Worm (Caenorhabditis elegans): ENCODE data around the gene K08D10.10.
"Not testable (repeated sequence)": the region's sequence is repeated elsewhere in the genome, so short reads cannot be mapped to it uniquely, and the experiment has no call there.

The K08D10.10 gene

DNA sequence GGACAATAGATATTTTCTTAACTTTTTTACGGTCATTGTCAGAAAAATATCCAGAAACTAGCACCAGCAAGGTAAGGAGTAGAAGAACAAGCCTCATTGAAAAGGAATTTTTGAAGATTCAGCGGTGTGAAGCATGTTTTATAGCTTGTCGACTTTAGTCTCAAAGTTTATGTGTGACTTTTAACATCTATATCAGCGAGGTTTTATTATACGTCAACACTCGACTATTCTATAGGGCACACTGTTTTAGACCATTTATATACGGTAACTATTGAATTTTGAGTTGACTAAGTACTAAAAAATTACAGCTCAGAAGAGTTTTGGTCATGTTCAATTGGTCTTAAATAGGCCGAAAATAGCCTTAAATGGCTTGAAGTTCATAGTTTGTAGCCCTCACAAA, 10.7 kb upstream of the K08D10.10 start, which contains the start of gene F49F1.11:
Gene F49F1.11, minus strand, starts transcription at position 101 of the 400 bp plus-strand sequence.
- TF ChIP-seq fkh-3 (tag; optimal IDR thresholded peaks at IDR 0.05), result no peak

DNA sequence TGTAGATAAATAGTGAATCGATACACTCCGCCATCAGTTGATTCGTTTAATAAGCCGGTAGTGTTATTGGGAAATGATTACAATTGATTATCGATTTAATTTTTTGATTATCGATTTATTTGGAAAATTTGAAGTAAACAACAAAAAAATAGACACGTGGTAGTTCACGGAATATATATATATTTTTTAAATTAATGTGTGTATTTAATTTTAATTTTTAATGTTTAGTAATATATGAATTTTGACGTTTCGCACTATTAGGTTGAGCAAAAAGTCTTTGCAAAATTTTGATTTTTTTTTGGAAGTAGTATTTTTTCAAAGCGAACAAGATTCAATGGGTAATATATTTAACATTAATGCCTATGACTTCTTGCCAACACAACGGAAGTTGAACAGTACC, 9.0 kb upstream of the K08D10.10 start, which contains the start of gene F49F1.12:
Gene F49F1.12, minus strand, starts transcription at position 101 of the 400 bp plus-strand sequence.
- TF ChIP-seq madf-6 (GFP tag; IDR thresholded peaks at IDR 0.05); B0261.1 (tag; optimal IDR thresholded peaks at IDR 0.05); lin-40 (tag; optimal IDR thresholded peaks at IDR 0.05): not testable (repeated sequence)

DNA sequence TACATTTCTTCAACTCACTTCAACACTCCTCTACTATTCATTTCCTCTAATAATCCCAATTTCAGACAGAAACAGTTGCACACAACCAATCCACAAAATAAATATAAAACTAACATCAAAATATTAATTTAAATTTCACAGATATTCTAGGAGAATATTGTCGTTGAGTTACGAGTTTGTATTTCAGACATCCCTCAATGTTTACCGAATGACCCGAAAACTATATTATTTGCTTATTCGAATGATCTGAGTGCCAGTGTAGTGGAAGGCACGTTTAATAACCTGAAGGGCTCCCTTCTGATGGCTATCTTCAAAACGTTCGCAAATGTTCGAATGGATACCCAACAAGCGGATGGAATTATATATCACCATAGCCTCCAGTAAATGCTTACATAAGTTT, 7.3 kb upstream of the K08D10.10 start, which contains the start of gene R07C12.3:
Gene R07C12.3, plus strand, starts transcription at position 301 of the 400 bp plus-strand sequence.
- TF ChIP-seq snpc-1.1 (tag; optimal IDR thresholded peaks at IDR 0.05; ENCODE audit: insufficient read depth) (no peak), ztf-6 (GFP tag; IDR thresholded peaks at IDR 0.05) (no peak), ekl-4 (GFP tag; IDR thresholded peaks at IDR 0.05) (no peak), zim-3 (tag; optimal IDR thresholded peaks at IDR 0.05) (no peak), ztf-25 (GFP tag; IDR thresholded peaks at IDR 0.05) (no peak), F33H1.4 (GFP tag; IDR thresholded peaks at IDR 0.05) (no peak), Y67H2A.10 (GFP tag; conservative IDR thresholded peaks at IDR 0.05) (no peak), B0035.1 (tag; optimal IDR thresholded peaks at IDR 0.05) (no peak), F57A8.1 (GFP tag; optimal IDR thresholded peaks at IDR 0.05) (no peak), tlf-1 (GFP tag; optimal IDR thresholded peaks at IDR 0.05) (no peak), repo-1 (tag; optimal IDR thresholded peaks at IDR 0.05) (no peak), ztf-26 (tag; optimal IDR thresholded peaks at IDR 0.05) (no peak), T26A5.8 (tag; optimal IDR thresholded peaks at IDR 0.05) (no peak), ama-1 (optimal IDR thresholded peaks at IDR 0.05) (no peak), ama-1 (GFP tag; optimal IDR thresholded peaks at IDR 0.05) (no peak), mel-28 (tag; optimal IDR thresholded peaks at IDR 0.05; ENCODE audit: borderline replicate concordance) (no peak), let-526 (GFP tag; IDR thresholded peaks at IDR 0.05) (no peak), aptf-3 (GFP tag; IDR thresholded peaks at IDR 0.05) (no peak), nhr-27 (tag; optimal IDR thresholded peaks at IDR 0.05) (no peak), lin-26 (GFP tag; IDR thresholded peaks at IDR 0.05) (no peak), madf-10 (tag; optimal IDR thresholded peaks at IDR 0.05) (no peak)

DNA sequence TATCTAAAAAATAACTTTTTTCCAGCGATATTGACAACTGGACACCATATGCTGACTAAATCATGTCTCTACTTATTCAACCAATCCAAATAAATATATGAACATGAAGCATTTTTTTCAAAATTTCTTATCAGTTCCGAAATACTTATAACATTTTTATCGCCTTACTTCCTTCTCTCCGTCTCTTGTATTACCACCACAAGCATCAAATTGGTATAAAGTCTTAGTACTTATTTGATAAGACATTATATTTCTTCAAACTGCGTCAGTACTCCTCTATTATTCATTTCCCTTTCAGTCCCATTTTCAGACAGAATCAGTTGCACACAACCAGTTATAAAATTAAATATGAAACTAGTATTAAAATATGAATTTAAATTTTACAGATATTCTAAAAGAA, 4.1 kb upstream of the K08D10.10 start:
- TF ChIP-seq nhr-80 (tag; optimal IDR thresholded peaks at IDR 0.05), result peak; percentile 77
- TF ChIP-seq zim-3 (tag; optimal IDR thresholded peaks at IDR 0.05), result no peak

DNA sequence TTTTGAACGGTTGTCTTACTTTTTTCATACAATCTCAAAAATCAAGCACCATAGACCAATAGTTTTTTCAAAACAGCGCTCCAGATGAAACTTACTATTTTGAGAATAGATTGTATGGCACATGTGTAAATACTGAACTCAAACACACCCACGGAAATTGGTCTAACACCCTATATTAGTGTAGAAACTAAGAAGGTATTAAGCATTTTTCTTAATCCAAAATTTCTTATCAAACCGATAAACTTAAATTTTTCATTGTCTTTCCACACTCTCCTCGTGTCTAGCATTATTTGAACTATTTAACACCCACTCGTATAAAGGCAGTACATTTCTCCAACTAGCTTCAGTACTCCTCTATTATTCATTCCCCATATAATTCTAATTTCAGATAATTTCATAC, 1.9 kb upstream of the K08D10.10 start:
- no peak for TF ChIP-seq xnd-1 (tag; optimal IDR thresholded peaks at IDR 0.05)
- no peak for TF ChIP-seq bed-2 (GFP tag; IDR thresholded peaks at IDR 0.05)
- TF ChIP-seq nfya-2 (GFP tag; IDR thresholded peaks at IDR 0.05), result no peak
- TF ChIP-seq ztf-22 (GFP tag; optimal IDR thresholded peaks at IDR 0.05), result no peak
- TF ChIP-seq F23B12.7 (tag; optimal IDR thresholded peaks at IDR 0.05; ENCODE audit: insufficient read depth), result no peak
- TF ChIP-seq lsy-27 (tag; optimal IDR thresholded peaks at IDR 0.05; ENCODE audit: borderline replicate concordance, insufficient read depth), result no peak
- TF ChIP-seq nhr-90 (tag; optimal IDR thresholded peaks at IDR 0.05), result no peak
- TF ChIP-seq him-1 (tag; optimal IDR thresholded peaks at IDR 0.05), result no peak
- no peak for TF ChIP-seq ceh-58 (GFP tag; IDR thresholded peaks at IDR 0.05)
- TF ChIP-seq zfh-2 (GFP tag; conservative IDR thresholded peaks at IDR 0.05), result no peak
- TF ChIP-seq ceh-40 (GFP tag; IDR thresholded peaks at IDR 0.05), result no peak
- no peak for TF ChIP-seq B0019.2 (GFP tag; conservative IDR thresholded peaks at IDR 0.05)
- no peak for TF ChIP-seq Y53F4B.3 (GFP tag; IDR thresholded peaks at IDR 0.05)
- TF ChIP-seq pbrm-1 (GFP tag; IDR thresholded peaks at IDR 0.05), result no peak
- no peak for TF ChIP-seq D2030.7 (GFP tag; IDR thresholded peaks at IDR 0.05)
- no peak for TF ChIP-seq nhr-120 (GFP tag; IDR thresholded peaks at IDR 0.05)
